Worm (Caenorhabditis elegans) whole organism, L1 larva: Measurements from ENCODE around the gene K08B5.1.

Experiments used
- F16B12.6 ChIP-seq: fragments of 150-350 bp; optimal IDR thresholded peaks from 2 replicates; lab custom pipeline; 2014; ENCODE audit warnings: missing biosample characterization, missing genetic modification characterization
- Y116A8C.19 ChIP-seq: sonication (generic microtip); optimal IDR thresholded peaks from 2 replicates; lab custom pipeline; 2016; ENCODE audit warnings: missing compliant biosample characterization, missing genetic modification characterization, borderline replicate concordance
- alr-1 ChIP-seq: fragments of 200-800 bp; sonication (Bioruptor generic); optimal IDR thresholded peaks from 2 replicates; lab custom pipeline; 2018; ENCODE audit warnings: borderline replicate concordance, mild to moderate bottlenecking, missing genetic modification characterization, missing compliant biosample characterization
- blmp-1 ChIP-seq: fragments of 150-350 bp; optimal IDR thresholded peaks from 2 replicates; lab custom pipeline; 2014; ENCODE audit warnings: missing biosample characterization, missing genetic modification characterization
- ceh-63 ChIP-seq: fragments of 200-800 bp; sonication (Bioruptor generic); optimal IDR thresholded peaks from 2 replicates; lab custom pipeline; 2018; ENCODE audit warnings: mild to moderate bottlenecking, missing genetic modification characterization, missing compliant biosample characterization
- ceh-8 ChIP-seq: fragments of 200-800 bp; sonication (Bioruptor generic); optimal IDR thresholded peaks from 2 replicates; lab custom pipeline; 2018; ENCODE audit warnings: mild to moderate bottlenecking, missing genetic modification characterization, moderate library complexity, missing compliant biosample characterization
- ceh-88 ChIP-seq: fragments of 200-800 bp; sonication (Bioruptor generic); IDR thresholded peaks from 2 replicates; pipeline ENCODE4 v1.3.6; 2022; ENCODE audit warnings: missing genetic modification characterization, missing compliant biosample characterization
- ces-1 ChIP-seq: fragments of 150-350 bp; optimal IDR thresholded peaks from 2 replicates; lab custom pipeline; 2014; ENCODE audit warnings: missing biosample characterization, missing genetic modification reagents, missing genetic modification characterization
- dpl-1 ChIP-seq, 3 experiments: fragments of 150-350 bp in 2 of 3; sonication (generic microtip) in 1 of 3; optimal IDR thresholded peaks; 2 replicates each; lab custom pipeline; 2014 to 2017; ENCODE audit warnings: missing biosample characterization in 3 of 3, missing genetic modification characterization in 3 of 3, missing genetic modification reagents in 3 of 3
- dsc-1 ChIP-seq: sonication (generic microtip); optimal IDR thresholded peaks from 2 replicates; lab custom pipeline; 2016; ENCODE audit warnings: mild to moderate bottlenecking, missing genetic modification characterization, missing compliant biosample characterization
- efl-1 ChIP-seq, 4 experiments: fragments of 150-350 bp; optimal IDR thresholded peaks in 3 of 4; peaks in 1 of 4; 1 replicate in 1 of 4; 2 replicates in 3 of 4; lab custom pipeline; 2014; ENCODE audit warnings: missing biosample characterization in 2 of 4, missing genetic modification characterization in 2 of 4, missing genetic modification reagents in 2 of 4
- efl-3 ChIP-seq: fragments of 200-800 bp; sonication (Bioruptor generic); optimal IDR thresholded peaks from 2 replicates; lab custom pipeline; 2018; ENCODE audit warnings: mild to moderate bottlenecking, missing genetic modification characterization, missing compliant biosample characterization
- fkh-4 ChIP-seq: sonication (generic microtip); optimal IDR thresholded peaks from 2 replicates; lab custom pipeline; 2016; ENCODE audit warnings: missing compliant biosample characterization, missing genetic modification characterization, borderline replicate concordance
- jun-1 ChIP-seq: fragments of 150-350 bp; optimal IDR thresholded peaks from 2 replicates; lab custom pipeline; 2014; ENCODE audit warnings: missing biosample characterization, missing genetic modification reagents, missing genetic modification characterization
- lin-14 ChIP-seq: fragments of 200-800 bp; sonication (Bioruptor generic); optimal IDR thresholded peaks from 2 replicates; lab custom pipeline; 2018; ENCODE audit warnings: mild to moderate bottlenecking, missing genetic modification characterization, moderate library complexity, missing compliant biosample characterization
- lsy-2 ChIP-seq, 2 experiments: fragments of 150-350 bp; optimal IDR thresholded peaks; 2 replicates each; lab custom pipeline; 2014; ENCODE audit warnings: missing biosample characterization in 2 of 2, missing genetic modification characterization in 2 of 2
- mdl-1 ChIP-seq, 2 experiments: fragments of 150-350 bp; optimal IDR thresholded peaks; 2 replicates each; lab custom pipeline; 2014 to 2017; ENCODE audit warnings: missing biosample characterization in 2 of 2, missing genetic modification characterization in 2 of 2, inconsistent platforms in 1 of 2
- mef-2 ChIP-seq: fragments of 150-350 bp; optimal IDR thresholded peaks from 2 replicates; lab custom pipeline; 2014; ENCODE audit warnings: missing biosample characterization, missing genetic modification characterization
- nhr-19 ChIP-seq: fragments of 200-800 bp; sonication (Bioruptor generic); conservative IDR thresholded peaks from 2 replicates; pipeline ENCODE4 v1.3.6; 2022; ENCODE audit warnings: missing genetic modification characterization, missing compliant biosample characterization
- nhr-20 ChIP-seq: sonication (generic microtip); optimal IDR thresholded peaks from 2 replicates; lab custom pipeline; 2016; ENCODE audit warnings: mild to moderate bottlenecking, missing genetic modification characterization, missing compliant biosample characterization
- nhr-71 ChIP-seq: sonication (generic microtip); optimal IDR thresholded peaks from 2 replicates; lab custom pipeline; 2016; ENCODE audit warnings: mild to moderate bottlenecking, missing genetic modification characterization, moderate library complexity, missing compliant biosample characterization
- nhr-85 ChIP-seq: sonication (generic microtip); peaks from one replicate; lab custom pipeline; 2016; ENCODE audit warnings: missing genetic modification characterization, inconsistent platforms, missing compliant biosample characterization
- pag-3 ChIP-seq: sonication (generic microtip); optimal IDR thresholded peaks from 2 replicates; lab custom pipeline; 2017; ENCODE audit warnings: missing genetic modification characterization, mild to moderate bottlenecking, missing compliant biosample characterization, antibody characterized with exemption, borderline replicate concordance; ENCODE audit not compliant: insufficient read depth
- pqm-1 ChIP-seq: sonication (generic microtip); optimal IDR thresholded peaks from 3 replicates; lab custom pipeline; 2017; ENCODE audit warnings: missing biosample characterization, missing genetic modification characterization
- rnt-1 ChIP-seq: sonication (generic microtip); optimal IDR thresholded peaks from 2 replicates; lab custom pipeline; 2016; ENCODE audit warnings: mild to moderate bottlenecking, missing genetic modification characterization, moderate library complexity, missing compliant biosample characterization
- skn-1 ChIP-seq: fragments of 150-350 bp; optimal IDR thresholded peaks from 2 replicates; lab custom pipeline; 2014; ENCODE audit warnings: missing biosample characterization, missing genetic modification characterization
- snu-23 ChIP-seq: sonication (generic microtip); optimal IDR thresholded peaks from 2 replicates; lab custom pipeline; 2016; ENCODE audit warnings: missing genetic modification characterization, missing compliant biosample characterization
- sox-4 ChIP-seq: sonication (generic microtip); optimal IDR thresholded peaks from 2 replicates; lab custom pipeline; 2016; ENCODE audit warnings: missing genetic modification characterization, missing compliant biosample characterization
- sup-37 ChIP-seq: fragments of 200-800 bp; sonication (Bioruptor generic); optimal IDR thresholded peaks from 2 replicates; lab custom pipeline; 2018; ENCODE audit warnings: mild to moderate bottlenecking, missing genetic modification characterization, missing compliant biosample characterization
- swsn-7 ChIP-seq: sonication (generic microtip); optimal IDR thresholded peaks from 2 replicates; lab custom pipeline; 2016; ENCODE audit warnings: missing genetic modification characterization, missing compliant biosample characterization
- unc-130 ChIP-seq: fragments of 150-350 bp; optimal IDR thresholded peaks from 2 replicates; lab custom pipeline; 2017; ENCODE audit warnings: missing biosample characterization, missing genetic modification characterization, inconsistent platforms
- unc-98 ChIP-seq: fragments of 200-800 bp; sonication (Bioruptor generic); IDR thresholded peaks from 2 replicates; pipeline ENCODE4 v1.3.6; 2022; ENCODE audit warnings: missing genetic modification characterization, missing compliant biosample characterization
- vab-15 ChIP-seq: sonication (generic microtip); optimal IDR thresholded peaks from 2 replicates; lab custom pipeline; 2017; ENCODE audit warnings: missing genotype, mild to moderate bottlenecking, missing genetic modification characterization, missing compliant biosample characterization
- xbp-1 ChIP-seq: sonication (generic microtip); optimal IDR thresholded peaks from 2 replicates; lab custom pipeline; 2016; ENCODE audit warnings: missing genetic modification characterization, missing compliant biosample characterization

The K08B5.1 gene

DNA sequence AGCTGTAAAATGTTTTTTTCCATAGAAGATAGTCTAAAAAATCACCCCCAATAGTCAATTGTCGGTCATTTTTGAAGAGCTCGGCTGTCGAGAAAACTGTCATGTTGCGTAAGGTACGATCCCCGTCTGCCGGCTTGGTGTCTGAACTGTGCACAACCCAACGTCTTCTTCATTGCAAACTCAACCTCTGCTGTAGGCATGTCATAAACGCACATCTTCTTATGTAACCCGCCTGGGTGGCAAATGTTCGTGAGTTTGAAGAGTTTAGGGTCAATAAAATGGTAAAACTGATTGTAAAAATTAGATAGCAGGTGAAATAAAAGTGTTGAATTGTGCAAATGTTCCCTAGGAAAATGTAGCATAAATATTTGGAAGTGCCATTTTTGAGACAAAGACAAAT, 33.9 kb upstream of the K08B5.1 start:
- TF ChIP-seq mef-2 (no peak), efl-1 (optimal IDR thresholded peaks at IDR 0.05; lab: Kevin White, UChicago) (no peak), efl-1 (GFP tag; optimal IDR thresholded peaks at IDR 0.05 in 1 of 2; lab: Kevin White, UChicago) (peak in 1 of 2 experiments; percentile 59)

ce11 chrX:16525632-16526031, 32.6 kb upstream of the K08B5.1 start:
- TF ChIP-seq nhr-19 (GFP tag; lab: Robert Waterston, UW) (peak; percentile 69), efl-1 (optimal IDR thresholded peaks at IDR 0.05; lab: Kevin White, UChicago) (peak in 1 of 2 experiments; percentile 8), efl-1 (GFP tag; optimal IDR thresholded peaks at IDR 0.05 in 1 of 2; lab: Kevin White, UChicago) (no peak), nhr-71 (tag; lab: Kevin White, UChicago) (peak; percentile 82), rnt-1 (tag; lab: Kevin White, UChicago) (peak; percentile 77), snu-23 (GFP tag; lab: Kevin White, UChicago) (peak; percentile 47), swsn-7 (tag; lab: Kevin White, UChicago) (peak; percentile 20), pag-3 (tag; lab: Kevin White, UChicago) (peak; percentile 8), xbp-1 (tag; lab: Kevin White, UChicago) (peak; percentile 8), alr-1 (tag; lab: Kevin White, UChicago) (no peak), unc-130 (tag; lab: Kevin White, UChicago) (peak; percentile 69), lsy-2 (tag; optimal IDR thresholded peaks at IDR 0.05; lab: Kevin White, UChicago) (peak; percentile 35 to 39), nhr-20 (tag; lab: Kevin White, UChicago) (peak; percentile 29), unc-98 (GFP tag; lab: Robert Waterston, UW) (no peak), Y116A8C.19 (tag; lab: Kevin White, UChicago) (no peak), ceh-8 (GFP tag; lab: Kevin White, UChicago) (no peak), lin-14 (GFP tag; lab: Kevin White, UChicago) (peak; percentile 91)

ce11 chrX:16527815-16528214, 30.4 kb upstream of the K08B5.1 start:
- no peak for TF ChIP-seq ceh-63
- TF ChIP-seq nhr-85: peak; percentile 7
- TF ChIP-seq, all 84 proteins: peak for 1

DNA sequence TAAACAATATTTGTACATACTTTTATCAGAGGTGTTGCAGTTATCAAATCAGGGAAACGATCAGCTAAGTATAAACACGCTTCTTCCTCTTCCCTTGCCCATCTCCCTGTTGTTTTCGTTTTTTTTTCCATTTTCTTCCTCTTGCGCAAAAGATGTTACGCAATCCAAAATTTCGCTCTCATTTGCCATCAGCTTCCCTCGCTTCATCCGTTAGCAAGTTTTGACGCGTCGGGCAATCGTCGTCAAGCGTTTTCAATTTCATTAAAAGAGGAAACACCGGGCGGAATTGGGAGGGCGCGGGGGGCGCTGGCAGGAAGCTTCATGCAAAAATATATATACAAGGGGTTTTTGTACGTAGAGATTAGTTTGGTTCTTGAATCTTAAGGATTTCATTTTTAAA, 28.3 kb upstream of the K08B5.1 start:
- TF ChIP-seq sox-4 (no peak), blmp-1 (peak; percentile 95), nhr-71 (tag; lab: Kevin White, UChicago) (no peak)

- TF ChIP-seq dsc-1: peak; percentile 98
- no peak for TF ChIP-seq ceh-88 (GFP tag; lab: Robert Waterston, UW)
- TF ChIP-seq jun-1 (tag; lab: Kevin White, UChicago): no peak
- TF ChIP-seq mef-2: no peak
- no peak for TF ChIP-seq F16B12.6 (tag; lab: Kevin White, UChicago)
- TF ChIP-seq fkh-4 (tag; lab: Kevin White, UChicago): peak; percentile 91
- no peak for TF ChIP-seq ces-1 (GFP tag; lab: Kevin White, UChicago)
- TF ChIP-seq nhr-19 (GFP tag; lab: Robert Waterston, UW): no peak
- TF ChIP-seq lin-14 (GFP tag; lab: Kevin White, UChicago): no peak
- no peak for TF ChIP-seq pqm-1 (tag; lab: Kevin White, UChicago)
- no peak for TF ChIP-seq dpl-1 (GFP tag; optimal IDR thresholded peaks at IDR 0.05; lab: Kevin White, UChicago)
- TF ChIP-seq swsn-7 (tag; lab: Kevin White, UChicago): no peak
- no peak for TF ChIP-seq skn-1 (tag; lab: Kevin White, UChicago)
- TF ChIP-seq sup-37 (GFP tag; lab: Kevin White, UChicago): no peak
- no peak for TF ChIP-seq vab-15 (tag; lab: Kevin White, UChicago)
- no peak for TF ChIP-seq mdl-1 (tag; optimal IDR thresholded peaks at IDR 0.05; lab: Kevin White, UChicago)
- TF ChIP-seq efl-3 (GFP tag; lab: Kevin White, UChicago): no peak
Observed at ce11 chrX:16530455-16530854, 27.8 kb upstream of the K08B5.1 start.
